Fruit fly (Drosophila melanogaster): ENCODE data around the gene sev.
"Not testable (repeated sequence)": the region's sequence is repeated elsewhere in the genome, so short reads cannot be mapped to it uniquely, and the experiment has no call there.

Gene sev

DNA sequence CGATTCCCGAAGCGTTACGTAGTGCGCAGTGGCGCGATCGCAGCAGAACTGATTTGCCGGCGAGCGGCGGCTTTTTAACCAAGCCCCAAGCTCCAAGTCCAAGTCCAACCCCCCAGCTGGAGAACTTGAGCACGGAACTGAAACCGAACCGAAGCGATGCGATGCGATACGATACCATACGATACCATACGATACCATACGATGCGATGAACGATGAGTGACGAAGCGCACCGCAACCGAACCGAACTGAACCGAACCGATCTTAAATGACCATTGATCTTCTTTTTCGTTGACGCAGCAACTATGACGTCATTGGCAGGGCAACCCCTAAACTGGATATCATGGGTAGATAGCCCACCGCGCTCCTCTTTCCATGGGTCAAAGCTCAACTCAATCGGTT is at the start of gene sev:
sev (minus strand) TSS at position 50 of the 400 bp plus-strand sequence.
- TF ChIP-seq noc (tag; optimal IDR thresholded peaks at IDR 0.05): no peak

DNA sequence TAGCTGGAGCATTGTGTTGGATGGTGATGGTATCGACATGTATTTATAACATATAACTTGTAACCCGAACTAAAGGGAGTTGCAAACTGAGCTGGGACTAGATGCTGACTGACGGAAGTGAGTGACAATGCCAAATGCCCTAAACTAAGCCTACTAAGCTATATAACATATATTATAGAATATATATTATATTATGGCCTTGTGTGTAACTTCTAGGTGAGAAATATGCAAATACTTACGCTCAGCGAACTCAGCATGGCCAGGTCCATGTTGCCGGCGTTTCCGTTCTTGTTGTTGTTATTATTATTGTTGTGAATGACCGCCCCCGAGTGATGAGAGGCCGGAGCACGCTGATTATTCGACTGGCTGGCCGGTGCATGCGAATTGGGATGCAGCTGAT is 46.2 kb upstream of the sev start, which contains the start of gene CG44385:
CG44385 (minus strand) TSS at position 101 of the 400 bp plus-strand sequence.
- no peak for TF ChIP-seq noc (tag; optimal IDR thresholded peaks at IDR 0.05)

DNA sequence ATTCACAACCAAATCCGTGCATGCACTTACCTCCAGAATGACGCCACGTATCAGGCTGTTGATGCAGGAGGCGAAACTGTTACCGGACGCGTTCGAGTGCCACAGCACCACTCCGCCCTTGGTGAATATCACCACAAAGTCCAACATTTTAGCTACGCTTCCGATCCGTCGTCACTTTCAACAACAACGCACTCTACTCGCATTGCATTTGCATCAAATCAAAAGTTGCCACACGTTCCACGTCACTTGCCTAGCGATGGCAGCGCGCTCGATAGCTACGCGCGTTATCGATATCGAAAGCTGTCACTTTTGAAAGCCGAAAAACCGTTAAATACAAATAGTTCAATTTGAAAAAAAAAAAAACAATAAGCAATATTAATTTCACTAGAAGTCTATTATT is 42.7 kb upstream of the sev start, which contains the start of gene SrpRalpha:
SrpRalpha (minus strand) TSS at position 260 of the 400 bp plus-strand sequence.
- TF ChIP-seq noc (tag; optimal IDR thresholded peaks at IDR 0.05): no peak

DNA sequence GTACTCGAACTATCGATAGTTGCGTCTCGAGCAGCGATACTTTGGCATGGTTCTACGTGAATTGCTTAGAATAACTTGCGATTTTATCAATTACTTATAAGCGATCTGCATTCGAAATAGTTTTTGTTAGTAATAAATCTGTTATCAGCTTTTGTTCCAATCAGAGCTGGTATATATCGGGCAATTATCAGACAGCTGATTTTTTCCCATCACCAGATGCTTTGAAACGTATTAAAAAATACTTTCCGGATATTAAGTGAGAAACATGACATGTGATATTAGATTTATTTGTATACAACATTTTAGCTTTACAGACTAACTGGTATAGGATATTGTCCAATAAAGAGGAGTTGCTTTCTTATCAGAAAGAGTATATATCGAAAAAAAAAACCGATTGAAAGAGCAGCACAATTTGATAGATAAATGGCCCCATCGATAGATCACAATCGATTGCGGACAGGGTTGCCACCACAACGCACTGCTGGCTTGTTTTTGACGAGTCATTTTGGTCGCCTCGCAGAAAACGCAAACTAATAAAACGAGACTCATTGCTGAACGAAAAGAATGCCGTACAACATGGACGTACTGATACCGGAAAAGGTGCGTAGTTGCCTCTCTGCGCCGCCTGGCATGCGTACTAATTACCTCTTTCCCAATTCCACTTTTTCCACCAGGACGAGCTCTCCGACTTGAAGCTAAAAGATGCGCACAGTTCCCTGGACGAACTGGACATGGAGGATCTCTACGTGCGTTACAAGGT is 38.8 kb upstream of the sev start, which contains the start of gene Rpt3:
Rpt3 (plus strand) TSS at position 353 of the 760 bp plus-strand sequence.
- TF ChIP-seq noc (tag; optimal IDR thresholded peaks at IDR 0.05): no peak

DNA sequence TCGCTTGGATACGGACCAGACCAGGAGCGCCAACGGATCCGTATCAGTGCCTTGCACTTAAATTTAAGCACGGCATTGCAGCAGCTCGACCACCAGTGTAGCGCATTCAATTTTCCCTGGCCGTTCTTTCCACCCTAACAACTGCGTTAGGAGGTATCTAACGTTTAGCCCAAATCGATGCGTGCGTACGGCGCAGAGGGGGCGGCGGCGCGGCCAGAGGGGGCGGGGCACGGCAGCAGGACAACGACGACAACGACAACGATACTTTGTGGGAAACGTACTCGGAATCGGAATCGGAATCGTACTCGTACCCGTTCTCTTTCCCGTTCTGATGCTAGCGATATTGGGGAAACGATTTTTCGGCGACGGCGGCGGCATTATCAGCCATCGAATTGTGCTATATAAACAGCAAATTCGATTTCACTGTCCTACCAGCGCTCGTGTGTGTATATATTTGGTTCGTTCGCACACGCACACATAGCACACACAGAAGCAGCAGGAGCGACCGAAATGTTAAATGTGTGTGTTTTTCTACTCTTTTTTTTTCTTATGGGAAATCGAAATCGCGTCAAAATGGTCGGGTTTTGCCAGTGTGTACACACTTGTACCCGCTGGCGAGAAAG is 38.1 kb upstream of the sev start, which contains the start of gene CG11122:
CG11122 (minus strand) TSS at position 601 of the 623 bp plus-strand sequence.
- TF ChIP-seq noc (tag; optimal IDR thresholded peaks at IDR 0.05): no peak

DNA sequence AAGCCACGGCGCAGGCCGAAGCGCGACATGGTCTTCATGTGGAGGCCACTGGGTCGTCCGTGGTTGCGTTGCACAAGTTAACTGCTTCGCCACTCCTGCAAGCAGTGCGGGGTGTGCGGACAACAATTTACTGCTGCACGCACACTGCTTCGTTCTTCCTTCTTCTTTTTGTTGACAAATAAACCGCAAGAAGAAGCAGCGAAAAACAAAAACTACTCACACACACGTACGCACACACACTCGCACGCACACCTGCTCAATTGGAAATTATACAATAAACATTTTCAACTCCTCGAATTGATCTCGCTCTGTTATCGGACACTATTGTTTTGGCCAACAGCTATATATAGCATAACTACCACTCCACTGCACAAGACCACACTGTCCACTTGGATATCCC is 37.5 kb upstream of the sev start:
- no peak for TF ChIP-seq noc (tag; optimal IDR thresholded peaks at IDR 0.05)

DNA sequence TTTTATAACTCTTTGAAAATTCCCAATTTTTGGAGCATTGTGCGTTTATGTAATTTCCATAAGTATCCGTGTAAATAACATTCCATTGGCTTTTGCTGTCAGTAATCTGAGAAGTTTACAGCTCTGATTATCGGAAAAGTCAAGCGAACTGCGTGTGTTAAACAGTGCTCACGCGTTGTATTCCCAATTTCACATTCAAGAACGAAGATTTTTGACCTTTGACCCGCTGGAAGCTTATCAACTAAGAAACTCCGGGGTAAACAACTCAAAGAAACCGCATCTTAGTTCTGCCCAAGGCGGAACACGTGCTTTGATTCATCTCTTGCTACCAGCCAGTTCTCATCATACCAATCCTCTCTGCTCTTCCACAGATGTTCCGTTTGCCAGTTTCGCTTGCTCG is 23.6 kb upstream of the sev start:
- no peak for TF ChIP-seq noc (tag; optimal IDR thresholded peaks at IDR 0.05)

DNA sequence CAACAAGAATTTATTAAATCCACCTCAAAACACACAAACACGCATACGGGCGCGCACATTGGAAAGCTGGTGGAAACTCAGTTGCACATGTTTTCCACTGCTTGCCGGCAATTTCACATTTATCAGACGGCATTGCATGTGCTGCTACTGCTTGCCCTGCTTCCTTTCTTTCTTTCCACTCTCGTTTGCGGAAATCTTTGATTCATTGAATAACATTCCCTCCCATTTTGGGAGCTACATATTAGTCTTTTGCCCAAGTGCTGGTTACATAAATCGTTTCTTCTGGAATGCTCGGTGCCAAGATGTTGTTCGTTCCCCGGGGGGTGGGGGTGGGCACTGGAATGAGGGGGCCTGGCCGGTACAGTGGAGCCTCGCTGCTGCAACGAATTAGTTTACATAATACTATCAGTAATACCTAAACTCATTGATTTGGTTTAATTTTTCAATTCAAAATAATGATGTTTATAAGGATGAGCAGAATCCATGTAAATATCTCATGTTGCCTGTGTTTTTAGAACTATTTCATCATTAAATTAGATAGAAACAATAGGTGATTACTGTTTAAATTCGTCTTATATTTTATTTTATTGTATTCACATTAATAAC is 22.8 kb upstream of the sev start:
- no peak for TF ChIP-seq noc (tag; optimal IDR thresholded peaks at IDR 0.05)

DNA sequence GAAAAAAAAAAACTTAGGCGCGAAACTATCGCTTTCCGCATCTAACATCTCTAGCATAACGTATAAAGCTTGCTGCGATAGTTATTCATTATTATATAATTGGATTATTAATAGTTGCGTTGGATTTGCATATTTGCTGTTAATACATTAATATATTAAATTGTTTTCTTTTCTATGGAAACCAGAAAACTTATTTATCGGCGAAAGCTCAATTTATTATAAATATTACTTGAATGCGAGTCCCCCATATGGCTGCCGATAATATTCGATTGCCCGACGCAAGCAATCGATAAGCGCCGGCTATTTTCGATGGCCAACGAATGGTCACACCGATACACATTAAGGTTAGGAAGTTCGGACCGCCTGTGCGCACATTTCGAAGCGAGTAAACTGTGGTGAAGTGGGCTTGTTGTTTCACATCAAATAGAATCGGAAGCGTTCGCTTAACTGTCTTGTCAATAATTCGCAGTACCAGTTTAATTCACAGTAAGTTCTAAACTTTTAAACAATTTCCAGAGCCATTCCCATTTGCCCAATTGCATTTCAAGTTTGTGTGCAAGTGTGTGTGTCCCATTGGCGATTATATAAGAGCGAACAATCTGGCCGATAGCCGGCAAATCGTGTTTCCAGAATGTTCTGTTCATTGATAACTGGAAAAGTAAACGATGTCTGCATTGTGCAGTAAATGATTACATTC is 22.2 kb upstream of the sev start, which contains the start of gene Hsp60A:
Hsp60A (plus strand) TSS at position 335 of the 697 bp plus-strand sequence.
- peak; percentile 1 for TF ChIP-seq noc (tag; optimal IDR thresholded peaks at IDR 0.05)

DNA sequence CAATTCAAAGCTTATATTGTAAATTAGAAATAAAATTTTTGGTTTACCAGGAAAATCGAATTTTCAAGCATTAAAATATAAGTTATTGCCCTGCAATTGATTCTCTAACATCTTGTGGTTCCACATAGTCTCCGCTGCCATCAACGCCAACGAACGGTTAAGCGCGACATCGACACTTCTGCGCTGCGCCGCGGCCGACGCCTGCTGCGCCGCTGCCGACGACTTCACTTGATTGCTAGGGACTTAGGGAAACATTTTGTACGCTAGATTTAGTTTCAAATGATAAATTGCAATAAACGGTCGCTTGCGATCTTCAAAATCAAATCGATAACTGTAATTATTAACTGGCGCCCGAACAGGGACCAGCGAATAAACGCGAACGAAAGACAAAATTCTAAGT is 9.9 kb upstream of the sev start, which contains the start of gene CG42249:
CG42249 (plus strand) TSS at position 301 of the 400 bp plus-strand sequence.
- TF ChIP-seq noc (tag; optimal IDR thresholded peaks at IDR 0.05): not testable (repeated sequence)

DNA sequence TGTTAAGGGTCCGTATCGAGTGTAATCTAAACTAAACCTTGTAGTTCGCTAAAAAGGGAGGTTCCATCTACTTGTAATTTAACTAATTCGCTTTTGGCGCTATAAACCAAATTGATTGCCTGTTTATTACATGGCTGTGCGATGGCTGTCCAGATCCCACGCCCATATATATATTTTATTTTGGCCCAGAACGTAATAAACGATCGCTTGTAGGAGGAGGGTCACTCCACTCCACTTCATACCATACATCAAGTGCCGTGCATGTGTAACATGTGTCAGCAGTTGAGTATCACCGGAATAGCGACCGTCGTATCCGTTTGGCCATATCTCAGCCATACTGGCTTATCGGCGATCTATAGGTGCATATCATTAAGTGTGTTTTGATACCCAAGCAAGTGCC is 9.2 kb upstream of the sev start:
- TF ChIP-seq noc (tag; optimal IDR thresholded peaks at IDR 0.05): no peak

DNA sequence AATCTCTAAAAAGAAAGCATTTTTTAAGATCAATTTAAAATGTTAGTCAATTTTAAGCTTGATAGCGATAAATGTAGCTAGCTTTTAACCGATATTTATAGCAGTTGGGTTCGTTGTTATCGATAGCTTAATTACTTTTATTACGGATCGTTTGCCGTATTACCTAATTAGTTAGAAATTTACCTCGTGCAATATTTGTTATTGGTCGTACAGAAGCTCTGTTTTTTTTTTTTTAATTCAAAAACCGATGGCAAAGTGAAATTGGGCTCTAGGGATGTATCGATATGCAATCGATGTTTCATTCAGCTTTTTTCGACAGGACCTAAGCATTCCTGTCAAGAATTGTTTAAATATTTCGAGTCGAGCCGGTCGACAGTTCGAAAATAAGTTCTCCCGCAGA is 6.1 kb upstream of the sev start, which contains the start of gene CG2061:
CG2061 (plus strand) TSS at position 292 of the 400 bp plus-strand sequence.
- no peak for TF ChIP-seq noc (tag; optimal IDR thresholded peaks at IDR 0.05)

DNA sequence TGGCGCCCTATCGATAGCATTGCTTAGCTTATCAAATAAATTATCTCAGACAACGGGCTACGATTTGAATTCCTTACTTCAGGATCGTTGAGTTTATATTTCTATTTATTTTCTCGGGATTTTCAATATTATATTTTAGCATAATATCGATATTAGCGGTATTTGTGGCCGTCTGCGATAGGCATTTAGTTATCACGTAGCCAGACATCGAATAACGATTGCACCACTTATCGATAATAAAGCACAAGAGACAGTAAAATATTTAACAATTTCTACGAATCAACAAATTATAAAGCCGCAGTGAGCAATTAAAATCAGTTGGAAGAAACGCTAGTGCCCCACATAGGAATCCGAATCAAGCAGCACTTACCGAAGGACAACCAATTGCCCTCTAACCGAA is 4.1 kb upstream of the sev start, which contains the start of gene CG2076:
CG2076 (plus strand) TSS at position 50 of the 400 bp plus-strand sequence.
- TF ChIP-seq noc (tag; optimal IDR thresholded peaks at IDR 0.05): no peak

DNA sequence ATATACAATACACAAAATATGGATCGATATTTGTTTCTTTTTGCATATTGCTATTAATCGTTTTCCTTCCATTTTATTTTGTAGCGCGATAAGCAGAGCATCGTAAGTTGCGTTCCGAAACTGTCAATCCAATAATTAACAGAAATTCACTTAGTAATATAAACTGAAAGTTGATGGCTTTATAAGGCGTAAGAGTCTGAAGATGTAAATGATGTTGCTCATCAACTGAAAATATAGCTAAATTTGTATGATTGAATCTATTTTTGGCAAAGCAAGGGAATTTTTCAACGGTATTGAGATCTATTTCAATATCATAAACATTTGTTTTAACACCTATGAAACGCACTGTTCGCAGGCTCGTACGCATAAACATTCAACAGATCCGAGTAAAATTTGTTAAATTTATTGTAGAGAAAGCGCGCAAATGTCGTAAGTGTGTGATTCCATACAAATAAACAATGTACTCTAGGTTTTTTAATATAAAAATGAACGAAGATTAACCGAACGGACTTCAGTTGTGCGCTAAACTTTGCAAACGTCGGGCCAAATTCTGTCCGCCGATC is 2.8 kb upstream of the sev start, which contains the start of gene Vago:
Vago (plus strand) TSS at position 513 of the 563 bp plus-strand sequence.
- peak; percentile 33 for TF ChIP-seq noc (tag; optimal IDR thresholded peaks at IDR 0.05)

DNA sequence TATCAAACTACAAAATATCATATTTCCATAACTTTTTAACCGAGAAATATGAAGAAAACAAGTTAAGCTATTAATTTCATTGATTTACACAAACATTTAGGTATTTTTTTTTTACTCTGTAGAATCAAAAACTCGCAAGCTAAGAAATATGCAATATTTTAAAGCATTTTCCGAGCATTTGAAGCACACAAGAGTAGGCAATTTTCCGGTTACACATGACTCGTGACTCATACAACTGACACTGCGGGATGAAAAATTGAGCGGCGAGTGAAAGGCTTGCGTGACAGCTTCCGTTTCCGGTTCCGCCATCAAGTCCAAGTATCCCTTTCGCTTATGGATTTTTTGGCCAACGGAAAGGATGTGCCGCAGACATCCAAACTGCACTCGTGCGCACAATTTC is 1.3 kb upstream of the sev start:
- no peak for TF ChIP-seq noc (tag; optimal IDR thresholded peaks at IDR 0.05)
